Fruit fly (Drosophila melanogaster) S2 (cell line): ENCODE data around the gene CG13458.

ENCODE experiments used
- CG8478 ChIP-seq: fragments of >200 bp; optimal IDR thresholded peaks from 2 replicates; lab custom pipeline; 2018
- CTCF ChIP-seq, 2 experiments: fragments of >200 bp; optimal IDR thresholded peaks; 2 replicates each; lab custom pipeline; 2018

dm6 chr3L:15103988-15104848 is 9.1 kb upstream of the CG13458 start:
- TF ChIP-seq CG8478: no peak
- TF ChIP-seq CTCF (optimal IDR thresholded peaks at IDR 0.05; lab: Kevin White, UChicago): no peak
